Worm (Caenorhabditis elegans): ENCODE data around the gene F38B6.8.

Gene F38B6.8

ce11 chrX:6641509-6641908 is 41.1 kb downstream of the F38B6.8 start (continued):
- TF ChIP-seq T23F11.4 (GFP tag; optimal IDR thresholded peaks at IDR 0.05) (no peak), gmeb-2 (tag; optimal IDR thresholded peaks at IDR 0.05) (no peak), zip-5 (tag; optimal IDR thresholded peaks at IDR 0.05) (no peak)

DNA sequence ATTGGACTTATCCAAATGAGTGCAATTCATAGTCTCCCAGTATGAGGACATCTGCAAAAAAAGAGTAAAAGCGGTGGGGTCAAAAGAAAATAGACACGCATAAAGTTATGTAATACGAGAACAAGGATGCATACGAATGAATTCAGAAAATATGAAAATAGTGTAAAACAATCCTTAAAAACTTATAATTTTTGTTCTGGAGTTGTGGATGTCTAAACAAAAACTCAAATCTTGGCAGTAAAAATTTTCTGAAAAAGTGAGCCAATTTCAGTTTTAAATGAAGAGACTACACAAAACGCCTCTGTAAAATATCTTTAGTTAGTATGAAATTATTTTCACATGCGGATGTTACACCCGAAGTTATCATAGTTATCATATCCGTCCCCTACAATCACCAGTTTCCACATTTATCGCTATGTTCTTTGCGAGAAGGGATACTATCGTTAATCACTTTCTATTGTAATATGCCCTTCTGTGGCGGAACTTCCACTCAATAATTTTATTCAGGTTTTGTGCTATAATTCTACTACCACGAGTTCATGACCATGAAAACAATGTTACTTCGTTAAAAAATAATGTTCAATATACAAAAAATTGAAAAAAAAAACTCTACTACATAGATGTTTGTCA is 41.9 kb downstream of the F38B6.8 start, which contains the start of gene nhr-120:
nhr-120 (minus strand) TSS at position 51 of the 630 bp plus-strand sequence.
- TF ChIP-seq fkh-10 (GFP tag; optimal IDR thresholded peaks at IDR 0.05), result no peak
- TF ChIP-seq pat-9 (tag; optimal IDR thresholded peaks at IDR 0.05), result no peak
- TF ChIP-seq mec-3 (tag; optimal IDR thresholded peaks at IDR 0.05; ENCODE audit: borderline replicate concordance), result no peak
- TF ChIP-seq F13H6.1 (tag; optimal IDR thresholded peaks at IDR 0.05), result no peak
- TF ChIP-seq unc-3 (GFP tag; conservative IDR thresholded peaks at IDR 0.05), result no peak
- TF ChIP-seq unc-3 (tag; optimal IDR thresholded peaks at IDR 0.05), result no peak
- TF ChIP-seq ceh-2 (tag; optimal IDR thresholded peaks at IDR 0.05), result no peak
- TF ChIP-seq tbx-2 (tag; optimal IDR thresholded peaks at IDR 0.05), result no peak
- no peak for TF ChIP-seq nhr-232 (tag; optimal IDR thresholded peaks at IDR 0.05)
- no peak for TF ChIP-seq ceh-48 (tag; optimal IDR thresholded peaks at IDR 0.05)
- no peak for TF ChIP-seq pax-1 (tag; optimal IDR thresholded peaks at IDR 0.05)
- no peak for TF ChIP-seq ceh-45 (GFP tag; IDR thresholded peaks at IDR 0.05)
- TF ChIP-seq hlh-8 (tag; optimal IDR thresholded peaks at IDR 0.05), result no peak
- no peak for TF ChIP-seq odd-2 (tag; optimal IDR thresholded peaks at IDR 0.05)
- no peak for TF ChIP-seq elt-2 (tag; optimal IDR thresholded peaks at IDR 0.05)
- TF ChIP-seq elt-4 (tag; optimal IDR thresholded peaks at IDR 0.05), result no peak
- no peak for TF ChIP-seq fax-1 (tag; optimal IDR thresholded peaks at IDR 0.05)
- TF ChIP-seq C38D4.7 (GFP tag; optimal IDR thresholded peaks at IDR 0.05), result no peak
- TF ChIP-seq ceh-6 (GFP tag; optimal IDR thresholded peaks at IDR 0.05), result no peak
- no peak for TF ChIP-seq madf-2 (tag; optimal IDR thresholded peaks at IDR 0.05)

- TF ChIP-seq lim-6 (tag; optimal IDR thresholded peaks at IDR 0.05) (no peak), T23F11.4 (GFP tag; optimal IDR thresholded peaks at IDR 0.05) (no peak), ceh-30 (tag; optimal IDR thresholded peaks at IDR 0.05) (no peak), ceh-14 (tag; optimal IDR thresholded peaks at IDR 0.05) (no peak), nhr-11 (tag; optimal IDR thresholded peaks at IDR 0.05) (no peak), tbx-7 (tag; optimal IDR thresholded peaks at IDR 0.05) (no peak), hlh-6 (tag; optimal IDR thresholded peaks at IDR 0.05) (no peak), ceh-6 (GFP tag; optimal IDR thresholded peaks at IDR 0.05) (no peak), ceh-24 (tag; optimal IDR thresholded peaks at IDR 0.05) (no peak), K09A11.1 (tag; optimal IDR thresholded peaks at IDR 0.05; ENCODE audit: insufficient read depth) (no peak), ceh-9 (tag; optimal IDR thresholded peaks at IDR 0.05) (no peak), C38D4.7 (GFP tag; optimal IDR thresholded peaks at IDR 0.05) (no peak), pag-3 (tag; optimal IDR thresholded peaks at IDR 0.05; ENCODE audit: borderline replicate concordance) (no peak)
Measured at ce11 chrX:6638985-6639573, 43.5 kb downstream of the F38B6.8 start.

ce11 chrX:6637933-6638332 is 44.6 kb downstream of the F38B6.8 start:
- TF ChIP-seq sox-2 (GFP tag; IDR thresholded peaks at IDR 0.05) (no peak), gmeb-2 (tag; optimal IDR thresholded peaks at IDR 0.05) (no peak), fkh-6 (tag; optimal IDR thresholded peaks at IDR 0.05) (no peak)

DNA sequence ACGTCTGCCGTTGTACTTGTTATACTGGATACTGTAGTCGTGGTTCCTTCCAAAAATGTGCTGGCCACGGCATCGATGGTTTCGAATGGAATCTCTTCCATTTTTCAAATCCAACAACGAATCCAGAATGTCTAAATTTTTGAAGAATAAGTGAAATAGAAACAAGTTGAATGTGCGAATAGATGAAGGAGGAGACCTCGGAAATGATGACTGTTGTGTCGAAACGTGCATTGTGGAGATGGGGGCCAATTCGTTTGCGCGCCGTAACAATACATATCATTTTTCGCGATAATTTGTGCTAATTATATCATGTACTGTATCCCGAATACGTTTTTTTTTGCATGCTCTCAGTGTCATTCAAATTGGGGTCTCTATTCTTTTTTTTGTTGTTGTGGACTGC is 47.4 kb downstream of the F38B6.8 start, which contains the start of gene aexr-1:
aexr-1 (minus strand) TSS at position 101 of the 400 bp plus-strand sequence.
- TF ChIP-seq tbx-2 (tag; optimal IDR thresholded peaks at IDR 0.05) (no peak), ztf-16 (tag; optimal IDR thresholded peaks at IDR 0.05) (no peak), nhr-232 (tag; optimal IDR thresholded peaks at IDR 0.05) (no peak), ama-1 (optimal IDR thresholded peaks at IDR 0.05) (no peak), unc-42 (tag; optimal IDR thresholded peaks at IDR 0.05) (no peak)

All from whole organism, late embryonic.